Worm (Caenorhabditis elegans): ENCODE data around the gene Y43H11AL.1.

Y43H11AL.1 gene

DNA sequence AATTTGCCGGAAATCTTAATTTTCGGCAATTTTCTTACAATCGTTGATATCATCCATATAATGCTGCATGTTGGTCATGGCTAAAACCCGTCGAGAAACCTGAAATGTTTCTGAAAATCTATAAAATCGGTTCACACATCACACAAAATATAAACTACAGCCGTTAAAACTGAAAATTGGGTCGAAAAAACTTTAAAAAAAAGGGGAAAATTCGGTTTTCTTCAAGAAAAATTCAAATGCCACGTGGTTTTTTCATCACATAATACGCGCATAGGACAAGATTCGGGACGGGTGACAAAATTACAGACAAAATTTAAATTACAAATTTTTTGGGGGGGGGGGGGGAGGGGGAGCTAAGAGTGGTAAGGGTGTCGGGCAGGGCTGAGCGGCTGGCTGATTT, at the start of gene Y43H11AL.1:
Y43H11AL.1 (minus strand) TSS at position 101 of the 400 bp plus-strand sequence.
- TF ChIP-seq hlh-1 (tag; optimal IDR thresholded peaks at IDR 0.05), result no peak
- no peak for TF ChIP-seq ceh-43 (GFP tag; optimal IDR thresholded peaks at IDR 0.05)
- TF ChIP-seq lin-32 (GFP tag; optimal IDR thresholded peaks at IDR 0.05), result no peak
- TF ChIP-seq nhr-2 (tag; optimal IDR thresholded peaks at IDR 0.05), result no peak
- no peak for TF ChIP-seq nhr-12 (tag; optimal IDR thresholded peaks at IDR 0.05)

DNA sequence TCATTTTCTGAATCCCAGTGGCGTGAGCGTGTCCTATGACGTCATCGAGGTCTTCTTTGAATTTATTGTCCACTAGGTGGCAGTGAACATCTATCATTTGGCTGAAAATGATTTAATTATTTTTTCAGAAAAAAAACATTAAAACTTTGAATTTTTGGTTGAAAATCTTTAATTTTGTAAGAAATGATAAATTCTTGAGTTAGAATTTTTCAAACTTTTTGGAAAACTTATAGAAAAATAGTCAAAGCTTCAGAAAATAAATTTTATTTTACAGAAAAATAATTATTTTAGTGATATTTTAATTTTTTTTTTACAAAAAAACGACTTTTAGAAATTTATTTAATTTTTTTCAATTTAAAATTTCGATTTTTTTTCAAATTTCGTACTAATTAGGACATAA, 46.1 kb upstream of the Y43H11AL.1 start, which contains the start of gene B0432.8:
B0432.8 (minus strand) TSS at position 101 of the 400 bp plus-strand sequence.
- TF ChIP-seq sem-2 (GFP tag; optimal IDR thresholded peaks at IDR 0.05), result no peak
- peak; percentile 78 for TF ChIP-seq zip-8 (tag; optimal IDR thresholded peaks at IDR 0.05)
- TF ChIP-seq nhr-28 (tag; optimal IDR thresholded peaks at IDR 0.05), result no peak
- no peak for TF ChIP-seq nhr-237 (tag; optimal IDR thresholded peaks at IDR 0.05)

DNA sequence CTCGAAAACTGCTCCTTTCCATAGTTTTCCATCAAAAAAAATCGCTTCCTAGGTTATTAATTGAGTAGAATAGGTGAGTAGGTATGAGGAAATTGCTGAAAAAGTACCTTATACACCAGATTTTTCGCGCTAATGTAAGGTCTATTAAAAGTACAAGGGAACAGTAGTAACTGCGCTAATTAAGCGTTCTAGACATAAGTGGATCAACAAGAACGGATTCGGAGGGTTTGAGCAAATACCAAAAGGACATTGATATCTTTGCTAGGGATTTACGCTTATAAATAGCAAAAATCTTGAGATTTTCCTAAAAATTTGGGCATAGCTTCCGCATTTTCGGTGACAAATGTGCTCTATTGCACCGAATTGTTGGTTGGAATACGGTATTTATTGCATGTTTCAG, 41.3 kb upstream of the Y43H11AL.1 start, which contains the start of gene B0432.7:
B0432.7 (minus strand) TSS at position 101 of the 400 bp plus-strand sequence.
- TF ChIP-seq blmp-1 (tag; optimal IDR thresholded peaks at IDR 0.05) (no peak), unc-120 (tag; optimal IDR thresholded peaks at IDR 0.05; ENCODE audit: poor library complexity, severe bottlenecking) (no peak), lin-32 (GFP tag; optimal IDR thresholded peaks at IDR 0.05) (no peak), elt-3 (tag; optimal IDR thresholded peaks at IDR 0.05) (no peak), zip-8 (tag; optimal IDR thresholded peaks at IDR 0.05) (no peak), lin-13 (tag; optimal IDR thresholded peaks at IDR 0.05) (no peak), tbx-8 (GFP tag; optimal IDR thresholded peaks at IDR 0.05) (no peak)

DNA sequence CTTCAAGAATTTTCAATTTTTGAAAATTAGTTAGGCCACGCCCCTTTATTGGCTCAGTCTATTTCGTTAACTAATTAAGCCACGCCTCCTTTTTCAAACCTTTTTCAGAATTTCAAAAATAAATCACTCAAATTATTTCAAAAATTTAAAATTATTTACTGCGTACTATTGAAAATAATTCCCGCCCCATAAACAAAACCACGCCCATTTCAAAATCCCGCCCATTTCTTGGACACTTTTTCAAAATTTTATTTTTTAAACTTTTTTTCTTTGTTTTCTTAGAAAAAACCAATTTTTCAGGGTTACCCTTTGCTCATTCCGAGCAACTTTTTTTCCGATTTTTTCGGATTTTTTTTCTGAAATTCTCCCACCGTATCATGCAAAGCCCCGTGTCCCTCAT, 31.5 kb upstream of the Y43H11AL.1 start, which contains the start of gene B0432.14:
B0432.14 (plus strand) TSS at position 301 of the 400 bp plus-strand sequence.
- TF ChIP-seq lsy-2 (tag; optimal IDR thresholded peaks at IDR 0.05) (no peak), ztf-11 (tag; optimal IDR thresholded peaks at IDR 0.05) (no peak)

DNA sequence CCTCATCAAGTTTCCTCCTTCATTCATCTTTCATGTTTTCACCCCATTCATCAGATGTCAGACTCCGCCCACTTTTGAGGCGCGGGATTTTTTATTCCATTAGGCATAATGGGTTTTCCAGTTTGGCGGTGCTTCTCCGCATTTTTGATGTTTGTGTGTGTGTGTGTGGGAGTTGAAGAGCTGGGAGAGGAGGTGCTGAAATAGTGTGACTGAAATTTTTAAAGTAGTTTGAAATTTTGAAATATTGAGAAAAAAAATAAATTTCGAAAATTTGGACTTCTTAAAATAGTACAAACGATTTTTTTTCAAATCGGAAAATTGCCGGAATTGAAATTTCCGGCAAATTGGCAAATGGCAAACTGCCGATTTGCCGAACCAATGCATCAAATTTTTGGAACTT, 31.0 kb upstream of the Y43H11AL.1 start, which contains the start of gene scc-2:
scc-2 (minus strand) TSS at position 101 of the 400 bp plus-strand sequence.
- TF ChIP-seq elt-3 (tag; optimal IDR thresholded peaks at IDR 0.05), result no peak
- TF ChIP-seq sptf-1 (tag; optimal IDR thresholded peaks at IDR 0.05), result no peak
- no peak for TF ChIP-seq ceh-43 (GFP tag; optimal IDR thresholded peaks at IDR 0.05)
- TF ChIP-seq nhr-76 (tag; optimal IDR thresholded peaks at IDR 0.05), result no peak
- no peak for TF ChIP-seq ceh-83 (GFP tag; optimal IDR thresholded peaks at IDR 0.05)
- TF ChIP-seq nhr-2 (tag; optimal IDR thresholded peaks at IDR 0.05), result no peak
- TF ChIP-seq unc-62 (GFP tag; optimal IDR thresholded peaks at IDR 0.05), result no peak
- no peak for TF ChIP-seq elt-1 (tag; optimal IDR thresholded peaks at IDR 0.05; ENCODE audit: borderline replicate concordance, insufficient read depth)
- no peak for TF ChIP-seq nhr-28 (tag; optimal IDR thresholded peaks at IDR 0.05)
- TF ChIP-seq hlh-1 (tag; optimal IDR thresholded peaks at IDR 0.05), result no peak
- no peak for TF ChIP-seq nhr-237 (tag; optimal IDR thresholded peaks at IDR 0.05)
- no peak for TF ChIP-seq zip-8 (tag; optimal IDR thresholded peaks at IDR 0.05)
- no peak for TF ChIP-seq ceh-39 (tag; optimal IDR thresholded peaks at IDR 0.05)
- no peak for TF ChIP-seq sem-2 (GFP tag; optimal IDR thresholded peaks at IDR 0.05)
- no peak for TF ChIP-seq lin-13 (tag; optimal IDR thresholded peaks at IDR 0.05)
- TF ChIP-seq unc-120 (tag; optimal IDR thresholded peaks at IDR 0.05; ENCODE audit: poor library complexity, severe bottlenecking), result no peak
- no peak for TF ChIP-seq mab-5 (tag; optimal IDR thresholded peaks at IDR 0.05)

DNA sequence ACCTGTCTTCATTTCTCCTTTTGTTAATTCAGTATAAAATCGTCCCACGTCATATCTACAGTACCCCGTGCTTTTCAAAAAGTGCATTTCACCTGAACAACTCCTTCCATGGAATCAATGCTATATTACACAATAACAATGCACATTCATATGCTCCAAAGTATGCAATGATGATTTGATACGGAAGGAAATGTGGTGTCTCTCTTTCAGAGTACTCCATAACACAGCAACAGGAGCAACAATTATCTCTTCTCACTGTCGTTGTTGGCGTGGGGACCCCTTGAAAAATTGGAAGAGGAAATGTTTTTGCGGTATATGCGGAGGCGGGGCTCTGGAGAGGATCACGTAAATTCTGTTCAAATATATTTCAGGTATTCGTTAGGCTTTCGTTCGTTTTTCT, 25.0 kb upstream of the Y43H11AL.1 start, which contains the start of gene cat-2:
cat-2 (plus strand) TSS at position 301 of the 400 bp plus-strand sequence.
- TF ChIP-seq unc-62 (GFP tag; optimal IDR thresholded peaks at IDR 0.05), result no peak
- TF ChIP-seq nhr-12 (tag; optimal IDR thresholded peaks at IDR 0.05), result no peak
- no peak for TF ChIP-seq lsy-2 (tag; optimal IDR thresholded peaks at IDR 0.05)
- TF ChIP-seq snpc-4 (tag; optimal IDR thresholded peaks at IDR 0.05), result no peak
- TF ChIP-seq hlh-1 (tag; optimal IDR thresholded peaks at IDR 0.05), result no peak
- no peak for TF ChIP-seq ceh-83 (GFP tag; optimal IDR thresholded peaks at IDR 0.05)
- no peak for TF ChIP-seq ces-1 (GFP tag; optimal IDR thresholded peaks at IDR 0.05)

DNA sequence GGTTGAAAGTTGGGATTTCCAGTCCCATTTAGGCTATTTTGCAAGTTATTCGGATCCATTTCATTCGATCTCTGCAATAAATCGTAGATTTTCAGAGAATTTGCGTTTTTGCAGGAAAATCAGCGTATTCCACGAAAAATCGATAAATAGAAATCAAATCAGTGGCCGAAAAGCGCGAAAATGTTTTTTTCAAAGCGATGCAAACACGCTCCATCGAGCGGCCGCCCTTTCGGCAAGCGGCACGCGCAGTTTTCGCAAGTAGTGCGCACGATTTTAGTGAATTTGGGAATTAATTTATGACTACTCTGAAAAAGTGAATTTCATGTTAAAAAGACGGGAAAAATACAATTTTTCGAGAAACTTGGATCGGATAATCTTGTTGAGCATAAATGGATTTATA, 22.6 kb upstream of the Y43H11AL.1 start:
- TF ChIP-seq mep-1 (tag; optimal IDR thresholded peaks at IDR 0.05) (peak; percentile 97), blmp-1 (tag; optimal IDR thresholded peaks at IDR 0.05) (peak; percentile 62), ces-1 (GFP tag; optimal IDR thresholded peaks at IDR 0.05) (peak; percentile 98), elt-3 (tag; optimal IDR thresholded peaks at IDR 0.05) (no peak), flh-1 (GFP tag; optimal IDR thresholded peaks at IDR 0.05) (peak; percentile 39), nhr-76 (tag; optimal IDR thresholded peaks at IDR 0.05) (peak; percentile 72), zip-8 (tag; optimal IDR thresholded peaks at IDR 0.05) (no peak), unc-39 (tag; optimal IDR thresholded peaks at IDR 0.05) (peak; percentile 62), nhr-12 (tag; optimal IDR thresholded peaks at IDR 0.05) (peak; percentile 74), sptf-1 (tag; optimal IDR thresholded peaks at IDR 0.05) (peak; percentile 93), ztf-11 (tag; optimal IDR thresholded peaks at IDR 0.05) (peak; percentile 80), mls-2 (tag; optimal IDR thresholded peaks at IDR 0.05) (peak; percentile 88), nhr-2 (tag; optimal IDR thresholded peaks at IDR 0.05) (peak; percentile 57), mab-5 (tag; optimal IDR thresholded peaks at IDR 0.05) (peak; percentile 46), nhr-237 (tag; optimal IDR thresholded peaks at IDR 0.05) (peak; percentile 90), hlh-1 (tag; optimal IDR thresholded peaks at IDR 0.05) (peak; percentile 87), lin-13 (tag; optimal IDR thresholded peaks at IDR 0.05) (peak; percentile 90), ceh-39 (tag; optimal IDR thresholded peaks at IDR 0.05) (peak; percentile 85), pha-4 (tag; optimal IDR thresholded peaks at IDR 0.05) (peak; percentile 84), unc-120 (tag; optimal IDR thresholded peaks at IDR 0.05; ENCODE audit: poor library complexity, severe bottlenecking) (peak; percentile 76), ceh-43 (GFP tag; optimal IDR thresholded peaks at IDR 0.05) (peak; percentile 79), drap-1 (GFP tag; optimal IDR thresholded peaks at IDR 0.05) (peak; percentile 87), elt-1 (tag; optimal IDR thresholded peaks at IDR 0.05; ENCODE audit: borderline replicate concordance, insufficient read depth) (no peak), nhr-28 (tag; optimal IDR thresholded peaks at IDR 0.05) (peak; percentile 44), unc-62 (GFP tag; optimal IDR thresholded peaks at IDR 0.05) (peak; percentile 50), ham-2 (GFP tag; optimal IDR thresholded peaks at IDR 0.05) (peak; percentile 74), lsy-2 (tag; optimal IDR thresholded peaks at IDR 0.05) (peak; percentile 83), ceh-83 (GFP tag; optimal IDR thresholded peaks at IDR 0.05) (peak; percentile 48), tbx-8 (GFP tag; optimal IDR thresholded peaks at IDR 0.05) (peak; percentile 68)

Measured in whole organism, mixed stage, embryonic.